Worm (Caenorhabditis elegans): ENCODE measurements around the gene trxr-2.

ce11 chrIII:8962475-8962874 lies 48.9 kb downstream of the trxr-2 start:
- TF ChIP-seq dmd-4 (tag; optimal IDR thresholded peaks at IDR 0.05; ENCODE audit: borderline replicate concordance) (no peak), fkh-10 (GFP tag; optimal IDR thresholded peaks at IDR 0.05) (no peak), fkh-6 (tag; optimal IDR thresholded peaks at IDR 0.05) (no peak), ama-1 (optimal IDR thresholded peaks at IDR 0.05) (no peak), nfya-1 (tag; optimal IDR thresholded peaks at IDR 0.05) (no peak), ceh-22 (tag; optimal IDR thresholded peaks at IDR 0.05) (no peak), lin-11 (tag; optimal IDR thresholded peaks at IDR 0.05) (no peak), unc-3 (GFP tag; conservative IDR thresholded peaks at IDR 0.05) (no peak), unc-3 (tag; optimal IDR thresholded peaks at IDR 0.05) (no peak), eyg-1 (tag; optimal IDR thresholded peaks at IDR 0.05) (no peak), pha-4 (tag; optimal IDR thresholded peaks at IDR 0.05) (no peak), tbx-2 (tag; optimal IDR thresholded peaks at IDR 0.05) (no peak), gmeb-2 (tag; optimal IDR thresholded peaks at IDR 0.05) (no peak)
